Fruit fly (Drosophila melanogaster): ENCODE measurements around the gene COX7A.

COX7A gene

DNA sequence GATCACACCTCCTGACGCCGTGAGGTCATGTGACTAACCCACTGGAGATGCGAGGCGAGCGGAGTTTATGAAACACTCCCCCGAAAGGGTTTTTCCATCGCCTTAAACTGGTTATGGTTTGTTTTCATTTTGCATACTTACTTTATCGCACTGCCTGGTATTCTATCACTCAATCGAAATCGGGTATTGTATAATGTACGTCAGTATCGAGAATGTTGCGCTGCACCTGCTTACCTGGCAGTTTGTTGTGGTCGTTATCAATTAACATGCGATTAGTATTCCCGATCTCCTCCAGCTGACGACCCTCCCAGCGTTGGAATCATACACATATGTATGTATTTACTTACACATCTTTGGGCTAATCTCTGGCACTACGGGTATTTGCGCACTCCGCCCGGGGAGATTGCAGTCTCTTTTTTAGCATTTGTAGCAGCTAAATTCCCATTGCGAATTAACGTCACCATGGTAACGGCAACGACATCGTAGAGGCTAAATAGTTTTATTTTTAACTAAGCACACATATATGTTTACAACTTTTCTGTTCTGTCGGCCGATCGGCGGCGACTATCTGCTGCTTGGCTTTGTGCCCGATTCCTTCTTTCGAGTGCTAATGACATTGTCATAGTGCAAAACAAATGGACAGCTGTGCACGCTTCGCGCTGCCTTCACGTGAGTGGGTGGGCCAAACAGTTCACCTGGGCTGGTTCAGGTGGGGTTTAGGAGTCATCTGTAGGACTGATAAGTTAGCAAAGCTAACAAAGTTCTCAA lies 12.3 kb upstream of the COX7A start:
- no peak for TF ChIP-seq pan (optimal IDR thresholded peaks at IDR 0.05)
- no peak for TF ChIP-seq CG8478 (optimal IDR thresholded peaks at IDR 0.05)
- TF ChIP-seq psq (optimal IDR thresholded peaks at IDR 0.05), result no peak

DNA sequence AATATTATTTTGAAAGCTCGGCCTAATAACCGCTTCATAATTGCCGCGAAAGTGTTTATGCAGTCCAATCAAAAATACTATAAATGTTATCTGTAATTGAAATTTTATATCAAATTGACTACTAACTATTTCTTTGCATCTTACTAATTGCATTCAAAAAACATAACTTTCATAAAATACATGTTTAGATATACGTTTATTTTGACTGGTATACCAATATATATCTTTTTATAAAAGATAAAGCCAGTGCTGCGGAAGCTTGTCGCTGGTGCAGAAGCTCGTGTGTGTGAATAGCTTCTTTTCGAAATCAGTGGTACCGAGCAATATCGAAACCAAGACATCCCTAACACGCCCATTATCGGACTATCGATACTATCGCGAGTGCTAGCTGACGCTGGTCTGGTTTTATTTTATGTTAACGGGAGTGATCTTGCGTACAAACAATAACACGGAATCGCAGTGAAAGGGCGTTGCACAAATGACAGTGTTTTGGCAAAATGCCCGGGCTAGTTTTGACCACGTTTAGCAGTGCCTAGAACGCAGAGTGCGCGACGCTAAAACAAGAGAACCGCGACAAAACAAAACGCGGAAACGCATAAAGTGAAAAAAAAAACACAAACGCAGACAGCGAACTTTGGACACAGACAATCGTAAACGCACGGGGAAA lies 8.7 kb upstream of the COX7A start, which contains the start of gene Atg13:
Atg13 (plus strand) TSS at position 367 of the 667 bp plus-strand sequence.
- no peak for TF ChIP-seq CG8478 (optimal IDR thresholded peaks at IDR 0.05)
- no peak for TF ChIP-seq EcR (GFP tag; optimal IDR thresholded peaks at IDR 0.05)

DNA sequence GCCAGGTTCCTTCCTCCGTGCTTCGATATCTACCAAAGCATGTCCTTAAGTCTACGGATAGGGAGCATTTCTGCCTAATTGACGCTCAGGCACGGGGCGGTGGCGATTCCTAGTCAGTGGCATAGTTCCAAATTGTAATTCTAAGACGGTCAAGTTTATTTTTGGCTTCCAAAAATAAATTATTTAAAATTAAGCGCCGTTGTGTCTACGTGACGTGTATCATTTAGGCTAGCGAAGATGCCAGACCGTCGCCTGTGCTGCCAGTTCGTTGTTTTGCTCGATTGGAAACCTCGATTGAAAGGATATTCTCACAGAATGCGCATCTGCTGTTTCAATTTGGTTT lies 8.2 kb upstream of the COX7A start:
- TF ChIP-seq Dll (optimal IDR thresholded peaks at IDR 0.05) (no peak), EcR (GFP tag; optimal IDR thresholded peaks at IDR 0.05) (no peak), CG8478 (optimal IDR thresholded peaks at IDR 0.05) (no peak), pan (optimal IDR thresholded peaks at IDR 0.05) (no peak), usp (GFP tag; optimal IDR thresholded peaks at IDR 0.05) (no peak), psq (optimal IDR thresholded peaks at IDR 0.05) (no peak)

DNA sequence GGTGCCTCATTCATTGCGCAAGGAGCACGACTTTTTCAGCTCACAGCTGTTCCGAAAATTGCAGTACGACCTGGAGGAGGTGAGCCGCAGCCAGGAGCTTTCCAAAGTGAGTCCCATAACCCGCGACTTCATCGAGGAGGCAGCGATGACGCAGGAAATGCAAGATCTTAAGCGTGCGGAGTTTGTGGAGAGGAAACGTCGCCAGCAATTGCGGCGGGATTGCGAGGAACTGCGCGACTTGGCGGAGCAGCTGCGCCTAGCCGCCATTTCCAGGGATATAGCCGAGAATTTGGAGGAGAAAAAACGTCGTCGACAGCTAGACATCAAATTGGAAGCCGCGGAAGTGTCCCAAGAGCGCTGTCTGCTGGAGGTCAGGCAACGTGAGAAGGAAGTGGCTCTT lies 7.0 kb upstream of the COX7A start:
- no peak for TF ChIP-seq usp (GFP tag; optimal IDR thresholded peaks at IDR 0.05)

DNA sequence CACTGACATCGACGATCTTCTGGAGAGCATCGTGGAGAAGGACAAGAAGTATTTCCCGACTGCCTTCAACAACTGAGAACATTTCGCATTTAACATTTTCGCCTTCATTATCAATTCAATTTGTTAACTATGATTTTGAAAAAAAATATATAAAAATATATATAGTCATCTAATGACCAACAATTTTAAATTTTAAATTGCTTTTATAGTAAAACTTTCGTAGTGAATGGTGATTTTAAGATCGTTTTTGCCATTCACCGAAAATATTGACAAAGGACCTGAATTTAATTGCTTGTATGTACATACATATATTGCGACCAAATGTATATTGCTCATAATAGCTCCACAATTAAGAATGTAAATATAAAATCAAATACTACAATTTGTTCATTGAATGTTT lies 6.4 kb upstream of the COX7A start, which contains the start of gene CG7352:
CG7352 (plus strand) TSS at position 301 of the 400 bp plus-strand sequence.
- TF ChIP-seq usp (GFP tag; optimal IDR thresholded peaks at IDR 0.05) (no peak), CG8478 (optimal IDR thresholded peaks at IDR 0.05) (no peak), pan (optimal IDR thresholded peaks at IDR 0.05) (no peak), EcR (GFP tag; optimal IDR thresholded peaks at IDR 0.05) (no peak), psq (optimal IDR thresholded peaks at IDR 0.05) (no peak), Dll (optimal IDR thresholded peaks at IDR 0.05) (no peak)

DNA sequence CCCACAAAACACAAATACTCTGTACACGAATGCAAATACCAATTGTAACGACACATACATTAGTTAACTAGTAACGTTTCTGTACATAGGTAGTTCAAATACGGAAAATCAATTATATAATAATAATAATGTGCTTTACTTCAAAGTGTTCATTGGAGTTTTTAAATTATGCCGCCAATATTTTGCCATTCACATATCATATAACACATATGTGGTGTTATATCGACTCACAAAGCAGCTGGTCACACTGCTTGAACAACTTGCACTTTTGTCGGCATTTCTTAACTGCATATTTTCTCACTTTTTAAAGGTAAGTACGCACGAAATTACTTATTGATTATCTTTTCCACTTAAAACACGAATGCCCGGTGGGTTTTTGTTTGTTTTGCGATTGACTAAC lies 3.3 kb upstream of the COX7A start, which contains the start of gene DppIII:
DppIII (plus strand) TSS at position 227 of the 400 bp plus-strand sequence.
- no peak for TF ChIP-seq pan (optimal IDR thresholded peaks at IDR 0.05)
- TF ChIP-seq psq (optimal IDR thresholded peaks at IDR 0.05), result no peak
- TF ChIP-seq EcR (GFP tag; optimal IDR thresholded peaks at IDR 0.05), result no peak
- no peak for TF ChIP-seq usp (GFP tag; optimal IDR thresholded peaks at IDR 0.05)
- no peak for TF ChIP-seq Dll (optimal IDR thresholded peaks at IDR 0.05)
- TF ChIP-seq CG8478 (optimal IDR thresholded peaks at IDR 0.05), result no peak

DNA sequence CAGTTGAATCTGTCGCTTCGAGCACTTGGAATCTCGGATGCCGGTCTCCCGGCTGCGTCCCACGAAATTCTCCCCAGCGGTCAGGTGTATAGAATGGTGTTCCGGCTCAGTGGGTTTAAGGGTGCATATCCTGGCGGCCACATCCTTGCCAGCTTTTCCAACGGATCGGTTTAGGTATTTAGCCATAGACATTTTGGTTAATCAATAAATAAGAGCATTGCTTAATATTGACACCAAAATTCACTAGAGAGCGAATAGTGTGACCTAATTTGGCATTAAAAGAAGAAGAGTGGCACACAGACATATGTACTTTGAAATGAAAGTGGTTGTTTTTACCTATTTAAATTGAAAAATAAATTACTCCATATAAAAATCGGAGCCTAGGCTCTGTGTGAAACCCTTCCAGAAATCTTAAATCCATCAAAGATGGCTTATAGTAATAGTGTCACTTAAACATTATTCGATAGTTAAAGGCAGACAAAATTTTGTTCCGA lies 2.5 kb upstream of the COX7A start, which contains the start of the genes PNKP and COX7AL:
PNKP (minus strand) TSS at position 266 of the 494 bp plus-strand sequence.
COX7AL (plus strand) TSS at position 419 of the 494 bp plus-strand sequence.
- TF ChIP-seq usp (GFP tag; optimal IDR thresholded peaks at IDR 0.05) (no peak), pan (optimal IDR thresholded peaks at IDR 0.05) (no peak), Dll (optimal IDR thresholded peaks at IDR 0.05) (no peak), CG8478 (optimal IDR thresholded peaks at IDR 0.05) (no peak), EcR (GFP tag; optimal IDR thresholded peaks at IDR 0.05) (no peak), psq (optimal IDR thresholded peaks at IDR 0.05) (no peak)

DNA sequence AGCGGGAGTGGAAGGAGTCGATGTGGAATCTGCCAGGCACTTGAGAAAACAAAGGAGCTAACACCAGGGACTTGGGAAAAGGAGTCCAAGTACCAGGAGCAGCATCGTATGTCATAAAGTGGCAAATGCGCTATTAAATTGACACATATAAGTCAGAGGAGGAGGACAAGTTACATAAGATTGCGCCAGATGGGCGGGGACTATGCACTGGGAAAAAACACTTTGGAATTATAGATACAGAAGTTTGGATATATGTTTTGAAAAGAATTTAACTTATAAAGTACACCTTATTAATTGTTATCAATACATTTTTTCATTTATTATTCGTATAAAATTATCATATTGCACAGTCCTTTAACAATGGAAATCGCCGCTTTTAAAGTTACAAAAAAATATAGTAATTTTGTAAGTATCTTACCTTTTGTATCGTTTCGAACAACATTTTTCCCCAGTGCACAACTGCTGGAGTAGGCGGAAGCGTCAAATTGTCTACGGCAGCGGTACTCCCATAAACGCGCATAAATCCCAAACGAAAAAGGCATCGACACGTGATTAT lies 4.8 kb downstream of the COX7A start:
- TF ChIP-seq pan (optimal IDR thresholded peaks at IDR 0.05) (no peak), psq (optimal IDR thresholded peaks at IDR 0.05) (no peak), CG8478 (optimal IDR thresholded peaks at IDR 0.05) (no peak), Dll (optimal IDR thresholded peaks at IDR 0.05) (no peak), EcR (GFP tag; optimal IDR thresholded peaks at IDR 0.05) (no peak), usp (GFP tag; optimal IDR thresholded peaks at IDR 0.05) (no peak)

DNA sequence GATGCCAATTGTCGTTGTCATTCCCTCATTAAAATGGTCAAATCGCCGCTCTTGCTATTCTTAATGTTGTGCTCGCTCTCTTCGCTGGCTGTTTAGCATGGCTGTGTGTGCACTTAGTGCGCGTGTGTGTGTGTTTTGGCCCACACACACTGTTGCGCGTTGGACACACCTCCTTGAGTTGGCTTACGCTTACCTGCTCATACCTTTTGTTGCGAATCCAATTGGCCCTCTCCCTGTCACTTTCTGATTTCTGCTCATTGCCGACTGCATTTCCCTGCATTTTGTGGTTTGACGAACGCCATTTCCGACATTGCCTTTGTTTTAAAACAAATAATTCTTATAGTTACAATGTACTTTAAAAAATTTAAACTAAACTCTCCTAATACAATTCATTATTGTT lies 5.9 kb downstream of the COX7A start:
- TF ChIP-seq Dll (optimal IDR thresholded peaks at IDR 0.05), result no peak
- TF ChIP-seq pan (optimal IDR thresholded peaks at IDR 0.05), result no peak
- TF ChIP-seq psq (optimal IDR thresholded peaks at IDR 0.05), result no peak
- no peak for TF ChIP-seq usp (GFP tag; optimal IDR thresholded peaks at IDR 0.05)
- TF ChIP-seq CG8478 (optimal IDR thresholded peaks at IDR 0.05), result no peak
- no peak for TF ChIP-seq EcR (GFP tag; optimal IDR thresholded peaks at IDR 0.05)

DNA sequence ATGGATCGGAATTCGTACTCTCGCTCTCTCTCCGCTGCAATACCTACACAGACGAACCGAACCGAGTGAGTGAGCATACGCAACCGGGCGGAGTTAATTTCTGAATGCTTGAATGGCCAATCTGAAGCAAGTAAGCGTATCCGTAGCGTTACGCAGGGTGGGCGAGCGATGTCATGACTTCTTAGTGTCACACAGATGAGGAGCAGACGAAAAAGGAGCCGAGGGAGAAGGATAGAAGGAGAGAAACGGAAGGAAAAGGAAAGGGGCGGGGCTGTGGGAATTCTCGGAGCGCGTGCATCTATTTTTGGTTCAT lies 6.4 kb downstream of the COX7A start:
- TF ChIP-seq CG8478 (optimal IDR thresholded peaks at IDR 0.05) (no peak), Dll (optimal IDR thresholded peaks at IDR 0.05) (no peak), psq (optimal IDR thresholded peaks at IDR 0.05) (no peak), pan (optimal IDR thresholded peaks at IDR 0.05) (no peak), usp (GFP tag; optimal IDR thresholded peaks at IDR 0.05) (no peak), EcR (GFP tag; optimal IDR thresholded peaks at IDR 0.05) (no peak)

DNA sequence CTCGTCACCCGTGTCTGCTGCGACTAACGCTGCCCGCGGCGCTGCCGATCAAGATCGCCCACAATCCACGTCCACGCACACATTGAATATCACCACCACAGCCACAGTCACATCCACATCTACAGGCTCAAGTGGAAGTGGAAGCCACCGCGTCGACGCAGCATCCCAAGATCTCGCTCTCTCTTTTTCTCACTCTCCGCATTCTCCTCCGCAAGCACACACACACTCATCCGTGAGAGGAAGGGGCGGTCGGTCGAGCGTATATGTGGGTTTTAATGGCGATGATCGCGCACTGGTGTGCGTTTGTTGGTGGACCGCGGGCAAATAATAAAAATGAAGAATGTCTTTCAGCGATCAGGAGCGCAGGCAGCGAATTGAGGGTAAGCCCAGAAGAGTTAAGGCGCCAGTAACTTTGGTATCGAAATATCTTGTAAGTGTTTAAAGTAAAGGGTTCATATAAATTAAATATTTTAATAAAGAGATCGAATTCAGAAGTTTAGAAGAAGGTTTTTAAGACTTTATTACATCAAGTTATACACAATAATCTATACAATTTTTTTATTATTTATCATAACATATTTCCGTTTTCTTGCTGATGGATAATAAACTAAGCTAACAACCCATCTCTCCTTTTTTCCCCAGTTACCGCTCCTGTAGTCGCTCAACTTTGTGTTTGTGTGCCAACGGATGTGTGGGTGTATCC lies 6.9 kb downstream of the COX7A start, which contains the start of gene Poxm:
Poxm (minus strand) TSS at position 25 of the 703 bp plus-strand sequence.
- TF ChIP-seq psq (optimal IDR thresholded peaks at IDR 0.05) (no peak), CG8478 (optimal IDR thresholded peaks at IDR 0.05) (peak; percentile 58), usp (GFP tag; optimal IDR thresholded peaks at IDR 0.05) (no peak), Dll (optimal IDR thresholded peaks at IDR 0.05) (no peak)

DNA sequence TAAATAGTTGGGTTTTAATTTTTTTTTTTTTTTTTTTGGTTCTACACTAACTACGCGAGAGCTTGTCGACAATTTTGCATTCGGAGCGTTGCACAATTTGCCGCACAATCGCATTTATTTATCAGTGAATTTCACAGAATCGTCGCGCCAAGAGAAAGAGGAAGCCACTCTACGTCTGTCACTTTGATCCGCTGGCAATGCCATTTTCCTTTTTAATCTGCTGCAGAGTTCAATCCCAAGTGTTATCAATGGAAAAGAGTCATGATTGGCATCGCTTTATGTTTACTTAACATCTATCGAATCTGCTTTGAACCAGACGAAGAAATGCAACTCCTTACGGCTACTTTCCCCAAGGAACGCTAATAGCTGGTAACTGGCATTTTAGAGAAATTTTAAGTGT lies 11.2 kb downstream of the COX7A start:
- TF ChIP-seq EcR (GFP tag; optimal IDR thresholded peaks at IDR 0.05) (no peak), psq (optimal IDR thresholded peaks at IDR 0.05) (no peak), CG8478 (optimal IDR thresholded peaks at IDR 0.05) (no peak), pan (optimal IDR thresholded peaks at IDR 0.05) (no peak), usp (GFP tag; optimal IDR thresholded peaks at IDR 0.05) (no peak), Dll (optimal IDR thresholded peaks at IDR 0.05) (no peak)
